3 fruit fly cellular contexts compared by ENCODE assay signal in the genomic region with DNA sequence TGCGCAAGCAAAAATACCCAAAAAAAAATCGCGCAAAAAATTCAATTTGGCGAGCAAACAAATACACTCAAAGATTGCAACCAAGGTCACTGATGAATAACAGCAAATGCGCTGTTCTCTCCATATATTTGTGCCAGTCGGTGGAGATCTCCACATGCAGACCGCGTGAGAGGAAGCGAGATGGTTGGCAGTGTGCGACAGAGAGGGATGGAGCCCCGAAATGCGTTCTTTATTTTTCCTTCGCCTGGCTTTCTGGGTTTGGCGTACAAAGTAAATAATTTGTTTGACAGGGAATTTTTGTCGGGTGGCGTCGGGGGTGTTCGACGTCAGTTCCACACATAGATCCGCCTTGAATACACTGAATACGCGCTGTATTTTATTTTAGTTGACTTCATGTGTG.
A peak's percentile ranks its signal among the peaks of the same experiment; 100 is the strongest.
TF ChIP-seq lines count a peak whose summit lies in the region.

No protein-coding gene starts in this region.

- TF ChIP-seq CTCF in whole organism, embryonic (GFP tag; optimal IDR thresholded peaks at IDR 0.05; lab: Kevin White, UChicago): no peak

TF ChIP-seq in whole organism, embryonic, 481 proteins besides CTCF, POLR2A, EP300 and RAD21:
- TF ChIP-seq cato (GFP tag; optimal IDR thresholded peaks at IDR 0.05; lab: Kevin White, UChicago; ENCODE audit: borderline replicate concordance): no peak
- peak; percentile 55; the same call in 2 of the 4 replicates for TF ChIP-seq chinmo (GFP tag; IDR thresholded peaks at IDR 0.05; lab: Robert Waterston, UW; ENCODE audit: partially characterized antibody)
- peak; percentile 47 for TF ChIP-seq CG1832 (GFP tag; optimal IDR thresholded peaks at IDR 0.05; lab: Kevin White, UChicago)
- no peak for TF ChIP-seq schlank (tag; optimal IDR thresholded peaks at IDR 0.05; lab: Kevin White, UChicago)
- TF ChIP-seq Sox100B (GFP tag; optimal IDR thresholded peaks at IDR 0.05; lab: Kevin White, UChicago): no peak
- TF ChIP-seq CG17328 (GFP tag; IDR thresholded peaks at IDR 0.05; lab: Robert Waterston, UW): 0 out of 2 replicates have a peak, but pooled peaks have one; percentile 20
- TF ChIP-seq sim (GFP tag; IDR thresholded peaks at IDR 0.05; lab: Robert Waterston, UW): 0 out of 2 replicates have a peak, but pooled peaks have one; percentile 6
- no peak for TF ChIP-seq CG10959 (GFP tag; IDR thresholded peaks at IDR 0.05; lab: Robert Waterston, UW)

TF ChIP-seq in whole organism, prepupa, 60 proteins besides CTCF, POLR2A, EP300 and RAD21:
- TF ChIP-seq vri (GFP tag; optimal IDR thresholded peaks at IDR 0.05; lab: Kevin White, UChicago): peak; percentile 65
- no peak for TF ChIP-seq eg (GFP tag; IDR thresholded peaks at IDR 0.05; lab: Robert Waterston, UW)
- TF ChIP-seq CG15336 (GFP tag; IDR thresholded peaks at IDR 0.05; lab: Robert Waterston, UW): no peak
TF ChIP-seq in whole organism, prepupa: peak in this region for 1.

TF ChIP-seq in whole organism, wandering third instar larva, 38 proteins besides CTCF, POLR2A, EP300 and RAD21:
- peak in 1 of 2 experiments; percentile 17 for TF ChIP-seq foxo (GFP tag; optimal IDR thresholded peaks at IDR 0.05; lab: Kevin White, UChicago)
- TF ChIP-seq lola (GFP tag; optimal IDR thresholded peaks at IDR 0.05; lab: Kevin White, UChicago): no peak
- TF ChIP-seq Hnf4 (GFP tag; optimal IDR thresholded peaks at IDR 0.05; lab: Kevin White, UChicago): no peak
- TF ChIP-seq br (GFP tag; optimal IDR thresholded peaks at IDR 0.05; lab: Kevin White, UChicago): peak; percentile 3
- no peak for TF ChIP-seq Vsx2 (GFP tag; optimal IDR thresholded peaks at IDR 0.05; lab: Kevin White, UChicago; ENCODE audit: partially characterized antibody)
- TF ChIP-seq dmrt93B (GFP tag; optimal IDR thresholded peaks at IDR 0.05; lab: Kevin White, UChicago): no peak
- TF ChIP-seq Rel (GFP tag; optimal IDR thresholded peaks at IDR 0.05; lab: Kevin White, UChicago): no peak
- peak; percentile 64 for TF ChIP-seq Rel (tag; optimal IDR thresholded peaks at IDR 0.05; lab: Kevin White, UChicago)
- TF ChIP-seq Hr78 (GFP tag; optimal IDR thresholded peaks at IDR 0.05; lab: Kevin White, UChicago): no peak
- peak; percentile 9 for TF ChIP-seq rgr (GFP tag; optimal IDR thresholded peaks at IDR 0.05; lab: Kevin White, UChicago)
- peak; percentile 18 for TF ChIP-seq Dif (GFP tag; optimal IDR thresholded peaks at IDR 0.05; lab: Kevin White, UChicago; ENCODE audit: partially characterized antibody)
- no peak for TF ChIP-seq Sp1 (GFP tag; optimal IDR thresholded peaks at IDR 0.05; lab: Kevin White, UChicago)
- no peak for TF ChIP-seq fru (GFP tag; optimal IDR thresholded peaks at IDR 0.05; lab: Kevin White, UChicago)
- TF ChIP-seq CG32264 (GFP tag; optimal IDR thresholded peaks at IDR 0.05; lab: Kevin White, UChicago): no peak
- peak; percentile 24 for TF ChIP-seq h (GFP tag; optimal IDR thresholded peaks at IDR 0.05; lab: Kevin White, UChicago)
- no peak for TF ChIP-seq dsf (GFP tag; optimal IDR thresholded peaks at IDR 0.05; lab: Kevin White, UChicago; ENCODE audit: borderline replicate concordance)
